Worm (Caenorhabditis elegans) whole organism, mixed stage, embryonic: ENCODE results near the gene Y82E9BR.19.

Source experiments
- blmp-1 ChIP-seq: fragments of 150-350 bp; optimal IDR thresholded peaks from 2 replicates; lab custom pipeline; 2014; ENCODE audit warnings: missing biosample characterization, missing genetic modification characterization
- ces-1 ChIP-seq: fragments of 150-350 bp; optimal IDR thresholded peaks from 2 replicates; lab custom pipeline; 2014; ENCODE audit warnings: missing biosample characterization, missing genetic modification reagents, missing genetic modification characterization
- elt-3 ChIP-seq: fragments of 150-350 bp; optimal IDR thresholded peaks from 2 replicates; lab custom pipeline; 2014; ENCODE audit warnings: missing biosample characterization, missing genetic modification characterization
- flh-1 ChIP-seq: fragments of 200-800 bp; sonication (Bioruptor generic); optimal IDR thresholded peaks from 2 replicates; lab custom pipeline; 2018; ENCODE audit warnings: mild to moderate bottlenecking, missing genetic modification characterization, moderate library complexity, missing compliant biosample characterization
- mab-5 ChIP-seq: fragments of 150-350 bp; optimal IDR thresholded peaks from 2 replicates; lab custom pipeline; 2014; ENCODE audit warnings: missing biosample characterization, missing genetic modification characterization
- nhr-12 ChIP-seq: fragments of 150-350 bp; optimal IDR thresholded peaks from 2 replicates; lab custom pipeline; 2014; ENCODE audit warnings: missing biosample characterization, missing genetic modification characterization
- nhr-28 ChIP-seq: fragments of 150-350 bp; optimal IDR thresholded peaks from 2 replicates; lab custom pipeline; 2014; ENCODE audit warnings: missing biosample characterization, missing genetic modification characterization
- nhr-76 ChIP-seq: sonication (generic microtip); optimal IDR thresholded peaks from 2 replicates; lab custom pipeline; 2017; ENCODE audit warnings: missing biosample characterization, missing genetic modification characterization
- pha-4 ChIP-seq: fragments of 150-350 bp; optimal IDR thresholded peaks from 2 replicates; lab custom pipeline; 2018; ENCODE audit warnings: missing biosample characterization, missing genetic modification reagents, missing genetic modification characterization
- unc-120 ChIP-seq: sonication (generic microtip); optimal IDR thresholded peaks from 2 replicates; lab custom pipeline; 2017; ENCODE audit warnings: missing genetic modification characterization, missing compliant biosample characterization; ENCODE audit not compliant: poor library complexity, severe bottlenecking
- unc-62 ChIP-seq: fragments of 150-350 bp; optimal IDR thresholded peaks from 2 replicates; lab custom pipeline; 2014; ENCODE audit warnings: missing biosample characterization, missing genetic modification reagents, missing genetic modification characterization
- zip-8 ChIP-seq: fragments of 150-350 bp; optimal IDR thresholded peaks from 2 replicates; lab custom pipeline; 2014; ENCODE audit warnings: missing biosample characterization, missing genetic modification characterization
- ztf-11 ChIP-seq: fragments of 150-350 bp; optimal IDR thresholded peaks from 2 replicates; lab custom pipeline; 2014; ENCODE audit warnings: missing biosample characterization, missing genetic modification characterization

- no peak for TF ChIP-seq nhr-12 (tag; lab: Kevin White, UChicago)
- no peak for TF ChIP-seq elt-3 (tag; lab: Kevin White, UChicago)
- TF ChIP-seq unc-120 (tag; lab: Kevin White, UChicago): no peak
- no peak for TF ChIP-seq blmp-1 (tag; lab: Kevin White, UChicago)
- TF ChIP-seq flh-1 (GFP tag; lab: Kevin White, UChicago): no peak
- TF ChIP-seq mab-5: no peak
- TF ChIP-seq unc-62 (GFP tag; lab: Kevin White, UChicago): no peak
- TF ChIP-seq nhr-76: no peak
- TF ChIP-seq nhr-28 (tag; lab: Kevin White, UChicago): no peak
- TF ChIP-seq pha-4: no peak
- no peak for TF ChIP-seq ces-1 (GFP tag; lab: Kevin White, UChicago)
- no peak for TF ChIP-seq ztf-11 (tag; lab: Kevin White, UChicago)
- no peak for TF ChIP-seq zip-8
These were observed 48.4 kb downstream of the Y82E9BR.19 start for ce11 chrIII:1446747-1447146.
